Worm (Caenorhabditis elegans): ENCODE data around the gene mom-1.

The mom-1 gene

DNA sequence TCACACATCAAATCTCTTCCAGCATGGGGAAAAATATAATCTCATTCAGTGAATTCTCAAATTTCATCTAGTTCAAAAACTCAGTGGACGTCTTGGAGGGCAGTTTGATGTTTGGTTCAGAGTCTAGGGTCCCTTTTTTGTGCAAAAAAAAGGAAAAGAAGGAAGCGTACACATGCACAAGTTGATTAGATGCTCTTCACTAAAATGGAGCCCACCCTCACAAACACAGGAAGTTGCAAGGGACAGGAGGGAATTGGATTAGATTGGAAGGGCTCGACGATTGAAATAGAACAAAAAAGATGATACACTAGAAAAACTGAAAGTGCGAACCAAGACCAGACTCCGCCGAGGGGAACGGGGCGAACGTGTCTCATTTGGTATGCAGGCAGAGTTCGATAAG lies 42.0 kb upstream of the mom-1 start:
- TF ChIP-seq C34F6.9 (tag; optimal IDR thresholded peaks at IDR 0.05) (no peak), sma-9 (GFP tag; optimal IDR thresholded peaks at IDR 0.05) (peak; percentile 62), sma-9 (tag; optimal IDR thresholded peaks at IDR 0.05) (no peak), elt-1 (tag; optimal IDR thresholded peaks at IDR 0.05) (no peak), zag-1 (tag; optimal IDR thresholded peaks at IDR 0.05) (peak; percentile 57), lsy-2 (tag; optimal IDR thresholded peaks at IDR 0.05) (peak in 1 of 2 experiments; percentile 4), ZK546.5 (tag; optimal IDR thresholded peaks at IDR 0.05) (no peak), mab-5 (tag; optimal IDR thresholded peaks at IDR 0.05) (no peak), lin-11 (tag; optimal IDR thresholded peaks at IDR 0.05) (no peak), nhr-237 (tag; optimal IDR thresholded peaks at IDR 0.05) (no peak), sem-4 (tag; optimal IDR thresholded peaks at IDR 0.05) (peak; percentile 30)

DNA sequence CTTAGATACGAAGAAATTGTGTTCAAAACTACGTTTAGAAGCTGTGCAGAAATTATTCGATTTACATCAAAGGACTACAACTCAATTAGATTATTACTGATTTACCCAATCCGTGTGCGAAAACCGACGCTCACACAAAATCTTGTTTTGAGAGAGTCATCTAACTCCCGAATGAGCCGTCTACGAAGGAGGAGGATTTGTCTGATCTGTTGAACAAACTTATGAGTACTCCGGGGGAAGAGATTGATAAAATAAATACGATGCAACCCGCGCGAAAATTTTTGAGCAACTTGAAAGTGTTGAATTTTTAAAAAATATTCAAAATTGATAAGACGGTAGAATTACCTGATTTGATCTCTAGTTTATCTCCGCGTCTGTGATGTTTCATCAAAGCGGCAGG lies 41.6 kb upstream of the mom-1 start:
- TF ChIP-seq gmeb-1 (tag; optimal IDR thresholded peaks at IDR 0.05) (no peak), egl-27 (tag; optimal IDR thresholded peaks at IDR 0.05) (no peak), elt-3 (tag; optimal IDR thresholded peaks at IDR 0.05) (no peak), sma-9 (GFP tag; optimal IDR thresholded peaks at IDR 0.05) (peak; percentile 1), sma-9 (tag; optimal IDR thresholded peaks at IDR 0.05) (no peak), lsy-2 (tag; optimal IDR thresholded peaks at IDR 0.05) (no peak), ceh-82 (tag; optimal IDR thresholded peaks at IDR 0.05) (no peak), nhr-21 (tag; optimal IDR thresholded peaks at IDR 0.05) (peak; percentile 26), nhr-129 (tag; optimal IDR thresholded peaks at IDR 0.05) (no peak)

DNA sequence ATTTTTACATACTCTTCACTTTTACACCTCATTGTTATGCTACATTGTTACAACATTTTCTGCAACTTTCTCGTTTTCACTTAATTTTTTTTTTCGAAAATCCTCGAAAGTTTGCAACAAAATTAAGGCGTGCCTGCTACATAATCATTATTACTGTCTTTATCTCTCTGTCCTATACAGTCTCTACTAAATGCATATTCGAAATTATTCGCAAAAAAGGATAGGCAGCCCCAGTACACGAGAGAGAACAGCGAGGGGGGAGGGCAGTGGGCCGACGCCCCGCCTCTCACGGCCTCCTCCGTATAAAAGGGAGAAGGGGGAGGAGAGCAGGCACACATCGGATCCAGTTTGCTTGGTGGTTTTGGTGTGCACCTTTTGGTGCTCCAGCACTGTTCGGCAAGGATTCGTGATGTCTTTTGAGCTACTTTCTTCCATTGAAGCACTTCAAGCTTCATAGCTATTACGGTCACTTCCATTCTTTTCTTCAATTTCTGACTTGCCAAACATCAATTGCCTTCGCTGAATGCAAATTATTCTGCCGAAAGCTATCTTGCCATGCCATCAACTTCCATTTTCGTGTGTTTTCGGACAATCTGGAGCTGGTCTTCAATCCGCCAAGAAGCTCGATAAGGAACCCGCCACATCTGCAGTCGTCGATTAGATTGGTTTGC lies 40.8 kb upstream of the mom-1 start:
- TF ChIP-seq nhr-6 (tag; optimal IDR thresholded peaks at IDR 0.05) (peak; percentile 5), nhr-237 (tag; optimal IDR thresholded peaks at IDR 0.05) (no peak), nhr-25 (tag; optimal IDR thresholded peaks at IDR 0.05) (no peak), egl-27 (tag; optimal IDR thresholded peaks at IDR 0.05) (no peak), unc-39 (tag; optimal IDR thresholded peaks at IDR 0.05) (no peak), nhr-21 (tag; optimal IDR thresholded peaks at IDR 0.05) (peak; percentile 20), ztf-4 (tag; optimal IDR thresholded peaks at IDR 0.05) (no peak), sem-4 (tag; optimal IDR thresholded peaks at IDR 0.05) (no peak), sma-9 (GFP tag; optimal IDR thresholded peaks at IDR 0.05) (peak; percentile 64), sma-9 (tag; optimal IDR thresholded peaks at IDR 0.05) (no peak), elt-1 (tag; optimal IDR thresholded peaks at IDR 0.05) (no peak), alr-1 (tag; optimal IDR thresholded peaks at IDR 0.05) (no peak), ztf-1 (GFP tag; conservative IDR thresholded peaks at IDR 0.05) (no peak), aly-2 (tag; optimal IDR thresholded peaks at IDR 0.05) (no peak), nhr-77 (tag; optimal IDR thresholded peaks at IDR 0.05) (no peak), elt-3 (tag; optimal IDR thresholded peaks at IDR 0.05) (no peak), lin-11 (tag; optimal IDR thresholded peaks at IDR 0.05) (peak; percentile 30), unc-62 (GFP tag; optimal IDR thresholded peaks at IDR 0.05) (no peak), lsy-2 (tag; optimal IDR thresholded peaks at IDR 0.05) (peak in 1 of 2 experiments; percentile 7), dmd-4 (tag; optimal IDR thresholded peaks at IDR 0.05) (no peak), mbf-1 (tag; optimal IDR thresholded peaks at IDR 0.05) (no peak), nhr-10 (tag; optimal IDR thresholded peaks at IDR 0.05) (no peak), blmp-1 (tag; optimal IDR thresholded peaks at IDR 0.05; ENCODE audit: insufficient read depth) (no peak), ztf-11 (tag; optimal IDR thresholded peaks at IDR 0.05) (no peak), unc-55 (GFP tag; optimal IDR thresholded peaks at IDR 0.05) (no peak), fos-1 (tag; optimal IDR thresholded peaks at IDR 0.05) (peak; percentile 53), lin-39 (tag; optimal IDR thresholded peaks at IDR 0.05) (no peak), snpc-4 (tag; optimal IDR thresholded peaks at IDR 0.05) (no peak), R02D3.7 (tag; optimal IDR thresholded peaks at IDR 0.05) (no peak), C34F6.9 (tag; optimal IDR thresholded peaks at IDR 0.05) (peak; percentile 54), mab-5 (tag; optimal IDR thresholded peaks at IDR 0.05) (no peak), nhr-12 (tag; optimal IDR thresholded peaks at IDR 0.05) (no peak), ceh-16 (tag; optimal IDR thresholded peaks at IDR 0.05) (no peak), nhr-23 (tag; optimal IDR thresholded peaks at IDR 0.05) (no peak), peb-1 (tag; optimal IDR thresholded peaks at IDR 0.05) (no peak), zag-1 (tag; optimal IDR thresholded peaks at IDR 0.05) (no peak), ceh-82 (tag; optimal IDR thresholded peaks at IDR 0.05) (no peak), skn-1 (tag; optimal IDR thresholded peaks at IDR 0.05) (no peak), ama-1 (optimal IDR thresholded peaks at IDR 0.05) (peak; percentile 98), gmeb-1 (tag; optimal IDR thresholded peaks at IDR 0.05) (peak; percentile 21), crh-2 (tag; optimal IDR thresholded peaks at IDR 0.05) (no peak), nhr-129 (tag; optimal IDR thresholded peaks at IDR 0.05) (peak; percentile 37), Y55F3AM.14 (GFP tag; optimal IDR thresholded peaks at IDR 0.05) (no peak), F13H6.1 (tag; optimal IDR thresholded peaks at IDR 0.05) (peak; percentile 58), sma-3 (GFP tag; optimal IDR thresholded peaks at IDR 0.05) (peak; percentile 34), mdl-1 (tag; optimal IDR thresholded peaks at IDR 0.05) (peak in 1 of 2 experiments; percentile 44), lin-13 (GFP tag; optimal IDR thresholded peaks at IDR 0.05) (peak; percentile 49)
